Fruit fly (Drosophila melanogaster): ENCODE data around the gene CG32536.

DNA sequence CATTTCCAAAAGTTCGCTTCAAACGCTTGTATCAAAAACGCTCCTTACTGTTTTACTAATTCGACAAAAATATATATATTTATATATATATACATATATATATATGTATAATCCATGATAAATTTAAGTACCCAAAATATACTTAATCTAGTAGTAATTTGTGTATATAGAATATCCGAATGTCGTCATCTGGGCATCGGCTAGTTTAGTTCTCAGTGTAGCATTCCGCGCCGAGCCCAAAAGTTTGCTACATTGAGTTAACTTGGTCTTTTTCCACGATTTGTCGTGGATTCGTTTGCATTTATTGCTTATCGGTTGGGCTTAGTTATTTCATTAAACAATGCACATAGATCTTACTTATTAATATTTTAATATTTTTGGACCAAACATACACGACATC lies 4.6 kb upstream of the CG32536 start:
- TF ChIP-seq CG32121 (GFP tag; IDR thresholded peaks at IDR 0.05): no peak
- no peak for TF ChIP-seq Pif1A (GFP tag; optimal IDR thresholded peaks at IDR 0.05)
- TF ChIP-seq EcR (GFP tag; optimal IDR thresholded peaks at IDR 0.05): no peak
- TF ChIP-seq D1 (tag; optimal IDR thresholded peaks at IDR 0.05): no peak
- peak; percentile 28; the same call in 1 of the 2 replicates for TF ChIP-seq Ets98B (GFP tag; IDR thresholded peaks at IDR 0.05)
- peak; percentile 50; the same call in 2 of the 3 replicates for TF ChIP-seq CG4496 (GFP tag; IDR thresholded peaks at IDR 0.05)
- TF ChIP-seq CG8159 (tag; optimal IDR thresholded peaks at IDR 0.05): peak; percentile 27
- TF ChIP-seq fd96Ca (GFP tag; IDR thresholded peaks at IDR 0.05): no peak; the same call in 2 of the 3 replicates
- 0 out of 2 replicates have a peak, but pooled peaks have one; percentile 5 for TF ChIP-seq rn (GFP tag; IDR thresholded peaks at IDR 0.05)
- TF ChIP-seq CG12605 (GFP tag; IDR thresholded peaks at IDR 0.05): no peak
